Worm (Caenorhabditis elegans) whole organism, mixed stage, embryonic: ENCODE data around the gene lgc-49.

Experiments
- M03D4.4 ChIP-seq: sonication (generic microtip); optimal IDR thresholded peaks from 2 replicates; lab custom pipeline; 2017; ENCODE audit warnings: mild to moderate bottlenecking, missing genetic modification characterization, missing compliant biosample characterization
- bed-3 ChIP-seq: fragments of 200-800 bp; sonication (Bioruptor generic); optimal IDR thresholded peaks from 3 replicates; lab custom pipeline; 2018; ENCODE audit warnings: mild to moderate bottlenecking, missing genetic modification characterization, moderate library complexity, missing compliant biosample characterization
- blmp-1 ChIP-seq: fragments of 150-350 bp; optimal IDR thresholded peaks from 2 replicates; lab custom pipeline; 2014; ENCODE audit warnings: missing biosample characterization, missing genetic modification characterization
- ceh-39 ChIP-seq: fragments of 150-350 bp; optimal IDR thresholded peaks from 2 replicates; lab custom pipeline; 2014; ENCODE audit warnings: missing biosample characterization, missing genetic modification characterization
- ceh-43 ChIP-seq: fragments of 200-800 bp; sonication (Bioruptor generic); optimal IDR thresholded peaks from 2 replicates; lab custom pipeline; 2018; ENCODE audit warnings: mild to moderate bottlenecking, missing genetic modification characterization, moderate library complexity, missing compliant biosample characterization
- ceh-83 ChIP-seq: fragments of 200-800 bp; sonication (Bioruptor generic); optimal IDR thresholded peaks from 2 replicates; lab custom pipeline; 2018; ENCODE audit warnings: mild to moderate bottlenecking, missing genetic modification characterization, missing compliant biosample characterization
- ces-1 ChIP-seq: fragments of 150-350 bp; optimal IDR thresholded peaks from 2 replicates; lab custom pipeline; 2014; ENCODE audit warnings: missing biosample characterization, missing genetic modification reagents, missing genetic modification characterization
- cnd-1 ChIP-seq: fragments of 200-800 bp; sonication (Bioruptor generic); optimal IDR thresholded peaks from 2 replicates; lab custom pipeline; 2018; ENCODE audit warnings: mild to moderate bottlenecking, missing genetic modification characterization, missing compliant biosample characterization
- drap-1 ChIP-seq: fragments of 200-800 bp; sonication (Bioruptor generic); optimal IDR thresholded peaks from 3 replicates; lab custom pipeline; 2018; ENCODE audit warnings: mild to moderate bottlenecking, missing genetic modification characterization, missing compliant biosample characterization
- elt-1 ChIP-seq: sonication (generic microtip); optimal IDR thresholded peaks from 2 replicates; lab custom pipeline; 2017; ENCODE audit warnings: missing genetic modification characterization, mild to moderate bottlenecking, missing compliant biosample characterization, antibody characterized with exemption, moderate library complexity, borderline replicate concordance; ENCODE audit not compliant: insufficient read depth
- elt-3 ChIP-seq: fragments of 150-350 bp; optimal IDR thresholded peaks from 2 replicates; lab custom pipeline; 2014; ENCODE audit warnings: missing biosample characterization, missing genetic modification characterization
- flh-1 ChIP-seq: fragments of 200-800 bp; sonication (Bioruptor generic); optimal IDR thresholded peaks from 2 replicates; lab custom pipeline; 2018; ENCODE audit warnings: mild to moderate bottlenecking, missing genetic modification characterization, moderate library complexity, missing compliant biosample characterization
- ham-2 ChIP-seq: fragments of 200-800 bp; sonication (Bioruptor generic); optimal IDR thresholded peaks from 2 replicates; lab custom pipeline; 2018; ENCODE audit warnings: mild to moderate bottlenecking, missing genetic modification characterization, missing compliant biosample characterization
- lin-13 ChIP-seq: fragments of 150-350 bp; optimal IDR thresholded peaks from 2 replicates; lab custom pipeline; 2014; ENCODE audit warnings: missing biosample characterization, missing genetic modification characterization
- lsy-2 ChIP-seq: fragments of 150-350 bp; optimal IDR thresholded peaks from 2 replicates; lab custom pipeline; 2014; ENCODE audit warnings: missing biosample characterization, missing genetic modification characterization
- mab-5 ChIP-seq: fragments of 150-350 bp; optimal IDR thresholded peaks from 2 replicates; lab custom pipeline; 2014; ENCODE audit warnings: missing biosample characterization, missing genetic modification characterization
- mep-1 ChIP-seq: fragments of 150-350 bp; optimal IDR thresholded peaks from 2 replicates; lab custom pipeline; 2017; ENCODE audit warnings: missing biosample characterization, missing genetic modification reagents, missing genetic modification characterization, inconsistent platforms
- mls-2 ChIP-seq: sonication (generic microtip); optimal IDR thresholded peaks from 2 replicates; lab custom pipeline; 2016; ENCODE audit warnings: mild to moderate bottlenecking, missing genetic modification characterization, moderate library complexity, missing compliant biosample characterization
- nhr-12 ChIP-seq: fragments of 150-350 bp; optimal IDR thresholded peaks from 2 replicates; lab custom pipeline; 2014; ENCODE audit warnings: missing biosample characterization, missing genetic modification characterization
- nhr-237 ChIP-seq: fragments of 150-350 bp; optimal IDR thresholded peaks from 2 replicates; lab custom pipeline; 2014; ENCODE audit warnings: missing biosample characterization, missing genetic modification characterization
- nhr-76 ChIP-seq: sonication (generic microtip); optimal IDR thresholded peaks from 2 replicates; lab custom pipeline; 2017; ENCODE audit warnings: missing biosample characterization, missing genetic modification characterization
- pha-4 ChIP-seq: fragments of 150-350 bp; optimal IDR thresholded peaks from 2 replicates; lab custom pipeline; 2018; ENCODE audit warnings: missing biosample characterization, missing genetic modification reagents, missing genetic modification characterization
- sem-2 ChIP-seq: fragments of 200-800 bp; sonication (Bioruptor generic); optimal IDR thresholded peaks from 2 replicates; lab custom pipeline; 2018; ENCODE audit warnings: mild to moderate bottlenecking, missing genetic modification characterization, missing compliant biosample characterization
- sptf-1 ChIP-seq: sonication (generic microtip); optimal IDR thresholded peaks from 2 replicates; lab custom pipeline; 2017; ENCODE audit warnings: mild to moderate bottlenecking, missing genetic modification characterization, moderate library complexity, missing compliant biosample characterization
- tbx-8 ChIP-seq: fragments of 200-800 bp; sonication (Bioruptor generic); optimal IDR thresholded peaks from 2 replicates; lab custom pipeline; 2018; ENCODE audit warnings: mild to moderate bottlenecking, missing genetic modification characterization, moderate library complexity, missing compliant biosample characterization
- unc-120 ChIP-seq: sonication (generic microtip); optimal IDR thresholded peaks from 2 replicates; lab custom pipeline; 2017; ENCODE audit warnings: missing genetic modification characterization, missing compliant biosample characterization; ENCODE audit not compliant: poor library complexity, severe bottlenecking
- unc-39 ChIP-seq: fragments of 150-350 bp; optimal IDR thresholded peaks from 2 replicates; lab custom pipeline; 2014; ENCODE audit warnings: missing biosample characterization, missing genetic modification characterization
- zip-8 ChIP-seq: fragments of 150-350 bp; optimal IDR thresholded peaks from 2 replicates; lab custom pipeline; 2014; ENCODE audit warnings: missing biosample characterization, missing genetic modification characterization
- ztf-11 ChIP-seq: fragments of 150-350 bp; optimal IDR thresholded peaks from 2 replicates; lab custom pipeline; 2014; ENCODE audit warnings: missing biosample characterization, missing genetic modification characterization

Gene lgc-49

DNA sequence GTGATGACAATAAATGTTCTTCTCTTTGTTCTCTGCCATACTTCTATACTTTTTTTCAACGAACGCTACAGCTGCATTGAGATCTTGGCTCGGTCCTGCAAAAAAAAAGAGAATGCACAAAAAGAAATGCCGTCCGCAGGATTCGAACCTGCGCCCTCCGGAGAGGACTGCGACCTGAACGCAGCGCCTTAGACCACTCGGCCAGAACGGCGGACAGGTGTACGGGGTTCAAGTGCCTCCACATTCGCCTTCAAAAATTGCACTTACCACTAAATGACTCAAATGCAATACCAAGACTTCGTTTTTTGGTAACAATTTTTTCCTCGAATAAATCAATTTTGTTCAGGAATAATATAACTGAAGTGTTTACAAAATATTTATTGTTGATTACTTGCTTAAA, 16.4 kb upstream of the lgc-49 start:
- TF ChIP-seq ceh-83 (GFP tag; lab: Kevin White, UChicago) = peak; percentile 55
- TF ChIP-seq elt-1 (tag; lab: Kevin White, UChicago) = no peak
- no peak for TF ChIP-seq pha-4 (tag; lab: Kevin White, UChicago)
- TF ChIP-seq ztf-11 (tag; lab: Kevin White, UChicago) = no peak
- no peak for TF ChIP-seq flh-1 (GFP tag; lab: Kevin White, UChicago)
- no peak for TF ChIP-seq nhr-237 (tag; lab: Kevin White, UChicago)
- no peak for TF ChIP-seq ham-2 (GFP tag; lab: Kevin White, UChicago)
- no peak for TF ChIP-seq ceh-43 (GFP tag; lab: Kevin White, UChicago)
- TF ChIP-seq, all 35 proteins: peak for 1

DNA sequence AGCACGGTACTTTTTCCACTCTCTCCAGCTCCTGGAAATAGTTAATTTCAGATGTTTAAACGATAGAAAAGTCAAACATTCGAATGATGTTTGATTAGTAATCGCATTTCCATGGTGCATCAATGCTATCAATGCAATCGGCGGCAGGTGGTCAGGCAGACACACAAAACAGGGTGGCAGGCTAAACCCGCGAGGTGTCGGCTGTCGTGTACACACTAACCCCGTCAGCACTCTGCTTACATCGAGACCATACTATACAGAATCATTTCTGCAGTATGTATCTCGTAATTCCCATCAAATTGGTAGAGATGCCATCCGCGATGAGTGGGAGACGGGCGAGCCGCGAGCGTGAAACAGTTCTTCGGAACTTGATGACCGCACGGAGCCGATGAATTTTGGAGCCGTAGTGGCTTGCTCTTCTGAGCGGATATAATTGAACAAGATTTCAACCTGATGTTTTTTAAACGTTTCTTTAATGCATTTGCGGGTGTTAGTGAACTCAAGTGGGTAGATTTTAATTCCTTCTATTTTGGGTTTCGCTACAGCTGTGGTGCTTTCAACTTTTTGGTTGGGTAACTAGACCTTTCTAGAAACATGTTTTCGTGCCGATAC, 14.3 kb upstream of the lgc-49 start:
- TF ChIP-seq sem-2 (GFP tag; lab: Kevin White, UChicago) = peak; percentile 2

- TF ChIP-seq mab-5 = no peak
- no peak for TF ChIP-seq nhr-76 (tag; lab: Kevin White, UChicago)
- no peak for TF ChIP-seq ceh-39
- no peak for TF ChIP-seq mep-1
- TF ChIP-seq ham-2 (GFP tag; lab: Kevin White, UChicago) = no peak
- no peak for TF ChIP-seq pha-4 (tag; lab: Kevin White, UChicago)
- TF ChIP-seq lin-13 = no peak
- no peak for TF ChIP-seq sptf-1
- no peak for TF ChIP-seq flh-1 (GFP tag; lab: Kevin White, UChicago)
- no peak for TF ChIP-seq ceh-43 (GFP tag; lab: Kevin White, UChicago)
- TF ChIP-seq lsy-2 (tag; lab: Kevin White, UChicago) = no peak
Observed at ce11 chrV:11177577-11177976, 13.5 kb upstream of the lgc-49 start, which contains the start of gene gpa-1. gpa-1 (minus strand) TSS chrV:11177677.

ce11 chrV:11180951-11181350, 10.1 kb upstream of the lgc-49 start:
- TF ChIP-seq ces-1 (GFP tag; lab: Kevin White, UChicago) = no peak
- TF ChIP-seq tbx-8 = no peak
- no peak for TF ChIP-seq mab-5
- no peak for TF ChIP-seq sem-2 (GFP tag; lab: Kevin White, UChicago)
- TF ChIP-seq sptf-1 = no peak
- TF ChIP-seq nhr-76 (tag; lab: Kevin White, UChicago) = no peak
- no peak for TF ChIP-seq cnd-1
- no peak for TF ChIP-seq unc-120 (tag; lab: Kevin White, UChicago)
- no peak for TF ChIP-seq drap-1
- no peak for TF ChIP-seq nhr-12
- no peak for TF ChIP-seq ztf-11 (tag; lab: Kevin White, UChicago)
- no peak for TF ChIP-seq mls-2 (tag; lab: Kevin White, UChicago)
- TF ChIP-seq elt-1 (tag; lab: Kevin White, UChicago) = no peak
- no peak for TF ChIP-seq pha-4 (tag; lab: Kevin White, UChicago)
- no peak for TF ChIP-seq flh-1 (GFP tag; lab: Kevin White, UChicago)
- TF ChIP-seq unc-39 = no peak
- no peak for TF ChIP-seq M03D4.4
- TF ChIP-seq elt-3 = no peak

DNA sequence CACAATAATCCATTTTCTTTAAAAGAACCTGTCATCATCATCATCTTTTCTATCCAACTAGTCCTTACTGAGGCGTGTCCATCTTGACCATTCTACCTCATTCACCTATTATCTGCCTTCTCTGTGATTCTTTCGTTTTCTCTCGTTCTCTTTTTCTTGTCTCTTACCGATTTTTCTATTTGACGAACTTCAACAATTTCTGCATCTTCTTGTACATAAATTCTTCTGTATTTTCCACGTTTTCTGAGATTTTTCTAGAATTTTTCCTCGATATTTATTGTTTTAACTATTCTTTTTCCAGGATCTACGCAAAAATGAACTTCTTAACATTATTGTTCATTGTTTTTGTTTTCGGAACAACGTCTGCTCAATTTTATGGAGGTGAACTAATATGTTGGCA, 8.2 kb upstream of the lgc-49 start, which contains the start of gene cnc-10:
TSS of gene cnc-10 (plus strand) at position 301 of the 400 bp plus-strand sequence.
- TF ChIP-seq drap-1 = no peak
- no peak for TF ChIP-seq cnd-1
- TF ChIP-seq zip-8 = no peak
- no peak for TF ChIP-seq flh-1 (GFP tag; lab: Kevin White, UChicago)
- no peak for TF ChIP-seq sem-2 (GFP tag; lab: Kevin White, UChicago)
- no peak for TF ChIP-seq unc-39
- no peak for TF ChIP-seq bed-3
- no peak for TF ChIP-seq ces-1 (GFP tag; lab: Kevin White, UChicago)
- no peak for TF ChIP-seq pha-4 (tag; lab: Kevin White, UChicago)
- TF ChIP-seq elt-3 = no peak
- no peak for TF ChIP-seq lin-13
- no peak for TF ChIP-seq mep-1
- no peak for TF ChIP-seq elt-1 (tag; lab: Kevin White, UChicago)
- no peak for TF ChIP-seq nhr-76 (tag; lab: Kevin White, UChicago)
- TF ChIP-seq nhr-12 = no peak

- TF ChIP-seq nhr-12 (no peak), ceh-83 (GFP tag; lab: Kevin White, UChicago) (no peak), lin-13 (no peak), elt-1 (tag; lab: Kevin White, UChicago) (no peak), ces-1 (GFP tag; lab: Kevin White, UChicago) (no peak), zip-8 (no peak), blmp-1 (tag; lab: Kevin White, UChicago) (no peak), ceh-43 (GFP tag; lab: Kevin White, UChicago) (no peak)
Observed at ce11 chrV:11196109-11196508, 5.0 kb downstream of the lgc-49 start, which contains the start of gene clc-6. clc-6 (minus strand) TSS chrV:11196209.
